Fruit fly (Drosophila melanogaster): ENCODE data around the gene CG7049.

dm6 chr3L:131998-132693, 43.9 kb downstream of the CG7049 start:
- no peak for TF ChIP-seq CG8478 (optimal IDR thresholded peaks at IDR 0.05)
- TF ChIP-seq CTCF (optimal IDR thresholded peaks at IDR 0.05) = no peak
